Worm (Caenorhabditis elegans): Measurements from ENCODE around the gene nkat-1.

DNA sequence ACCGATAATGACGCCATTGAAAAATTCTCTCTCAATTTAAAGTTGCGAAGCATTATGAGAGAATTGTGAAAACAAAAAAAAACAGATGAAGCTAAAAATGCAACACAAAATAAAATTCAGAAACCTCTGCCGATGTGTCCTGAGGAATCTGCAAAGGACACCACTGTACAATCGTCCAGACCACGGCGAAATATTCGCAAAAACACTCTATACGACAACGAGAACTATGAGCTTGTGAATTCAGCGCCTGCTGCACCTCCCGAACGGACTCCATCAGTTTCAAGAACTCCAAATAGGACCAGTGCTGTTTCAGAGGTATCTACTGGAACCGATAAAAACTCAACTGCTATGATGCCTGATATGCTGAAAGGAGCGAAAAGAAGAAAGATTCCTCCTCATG lies 37.5 kb downstream of the nkat-1 start:
- TF ChIP-seq C38D4.7 (GFP tag; optimal IDR thresholded peaks at IDR 0.05) (no peak), pha-4 (tag; optimal IDR thresholded peaks at IDR 0.05) (no peak)

Data from whole organism, late embryonic.